Fruit fly (Drosophila melanogaster): ENCODE data around the gene snf.

The snf gene

DNA sequence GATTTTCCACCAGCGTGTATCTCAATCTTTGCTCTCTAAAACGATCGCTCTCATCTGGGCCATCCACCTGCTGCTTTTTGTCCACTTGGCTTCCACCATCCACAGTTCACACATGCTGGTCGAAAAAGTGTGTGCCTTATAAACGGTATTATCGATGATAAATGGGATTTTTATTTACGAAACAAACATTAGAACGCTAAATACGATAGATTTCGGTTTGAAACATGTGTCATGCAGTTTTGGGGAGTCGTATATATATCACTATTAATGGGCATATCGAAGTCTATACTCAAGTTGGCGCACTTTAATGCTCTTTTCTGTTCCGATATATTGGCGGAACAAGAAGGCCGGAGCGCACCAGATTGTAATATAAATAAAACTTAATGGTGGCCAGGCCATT lies 48.0 kb downstream of the snf start (continued):
- TF ChIP-seq CG32772 (GFP tag; IDR thresholded peaks at IDR 0.05) (0 out of 2 replicates have a peak, but pooled peaks have one; percentile 16), ro (GFP tag; IDR thresholded peaks at IDR 0.05) (no peak), ranshi (GFP tag; IDR thresholded peaks at IDR 0.05) (0 out of 2 replicates have a peak, but pooled peaks have one; percentile 10), CG6683 (GFP tag; optimal IDR thresholded peaks at IDR 0.05) (no peak), CG10543 (GFP tag; optimal IDR thresholded peaks at IDR 0.05) (no peak), CG12942 (GFP tag; optimal IDR thresholded peaks at IDR 0.05) (no peak), Mad (GFP tag; optimal IDR thresholded peaks at IDR 0.05) (no peak), CG10959 (GFP tag; IDR thresholded peaks at IDR 0.05) (no peak), tio (GFP tag; optimal IDR thresholded peaks at IDR 0.05) (no peak), dysf (GFP tag; IDR thresholded peaks at IDR 0.05) (peak; percentile 58; the same call in 2 of the 3 replicates), HmgD (GFP tag; optimal IDR thresholded peaks at IDR 0.05) (no peak), Pdp1 (GFP tag; optimal IDR thresholded peaks at IDR 0.05) (no peak), bcd (GFP tag; optimal IDR thresholded peaks at IDR 0.05) (no peak), jigr1 (GFP tag; IDR thresholded peaks at IDR 0.05) (0 out of 3 replicates have a peak, but pooled peaks have one; percentile 27), pan (optimal IDR thresholded peaks at IDR 0.05) (no peak), pan (GFP tag; optimal IDR thresholded peaks at IDR 0.05 in 1 of 2, IDR thresholded peaks at IDR 0.05 in 1 of 2) (peak in 1 of 2 experiments; percentile 10), ato (GFP tag; IDR thresholded peaks at IDR 0.05; ENCODE audit: partially characterized antibody) (no peak), CG18476 (GFP tag; optimal IDR thresholded peaks at IDR 0.05) (no peak), luna (GFP tag; optimal IDR thresholded peaks at IDR 0.05) (no peak), BEAF-32 (GFP tag; optimal IDR thresholded peaks at IDR 0.05) (no peak), CG13424 (tag; optimal IDR thresholded peaks at IDR 0.05) (no peak), CG4820 (GFP tag; optimal IDR thresholded peaks at IDR 0.05) (no peak), CG5180 (GFP tag; optimal IDR thresholded peaks at IDR 0.05) (no peak), hb (GFP tag; IDR thresholded peaks at IDR 0.05; ENCODE audit: partially characterized antibody) (no peak), CTCF (GFP tag; optimal IDR thresholded peaks at IDR 0.05) (no peak), CG17829 (tag; optimal IDR thresholded peaks at IDR 0.05) (no peak), CG11085 (GFP tag; IDR thresholded peaks at IDR 0.05) (no peak), repo (GFP tag; optimal IDR thresholded peaks at IDR 0.05) (no peak), grau (tag; optimal IDR thresholded peaks at IDR 0.05) (peak; percentile 18), dm (GFP tag; optimal IDR thresholded peaks at IDR 0.05) (no peak), Sin3A (optimal IDR thresholded peaks at IDR 0.05) (no peak), CG16779 (GFP tag; IDR thresholded peaks at IDR 0.05) (no peak), cato (GFP tag; optimal IDR thresholded peaks at IDR 0.05; ENCODE audit: borderline replicate concordance) (no peak), nmo (GFP tag; optimal IDR thresholded peaks at IDR 0.05) (peak; percentile 15), CG18011 (GFP tag; optimal IDR thresholded peaks at IDR 0.05) (no peak), CG9932 (GFP tag; IDR thresholded peaks at IDR 0.05) (peak; percentile 30; the same call in 1 of the 2 replicates), Deaf1 (tag; optimal IDR thresholded peaks at IDR 0.05) (no peak), CG13296 (GFP tag; optimal IDR thresholded peaks at IDR 0.05) (no peak), CG17186 (GFP tag; optimal IDR thresholded peaks at IDR 0.05) (no peak), CG11398 (GFP tag; optimal IDR thresholded peaks at IDR 0.05) (no peak), CG3726 (GFP tag; IDR thresholded peaks at IDR 0.05) (no peak), org-1 (GFP tag; optimal IDR thresholded peaks at IDR 0.05) (no peak), gce (GFP tag; IDR thresholded peaks at IDR 0.05) (no peak), CG2712 (tag; optimal IDR thresholded peaks at IDR 0.05) (peak; percentile 9), CG31441 (GFP tag; IDR thresholded peaks at IDR 0.05) (no peak), CG13287 (GFP tag; IDR thresholded peaks at IDR 0.05; ENCODE audit: partially characterized antibody) (no peak), emc (GFP tag; optimal IDR thresholded peaks at IDR 0.05) (no peak), Sox102F (GFP tag; optimal IDR thresholded peaks at IDR 0.05) (peak; percentile 33), Adf1 (GFP tag; IDR thresholded peaks at IDR 0.05) (no peak), CG7745 (tag; optimal IDR thresholded peaks at IDR 0.05) (no peak), danr (GFP tag; IDR thresholded peaks at IDR 0.05) (no peak), zfh2 (GFP tag; optimal IDR thresholded peaks at IDR 0.05) (no peak), ERR (GFP tag; optimal IDR thresholded peaks at IDR 0.05) (no peak)

Data from whole organism, embryonic.